Worm (Caenorhabditis elegans): ENCODE measurements around the gene str-176.

str-176 gene

DNA sequence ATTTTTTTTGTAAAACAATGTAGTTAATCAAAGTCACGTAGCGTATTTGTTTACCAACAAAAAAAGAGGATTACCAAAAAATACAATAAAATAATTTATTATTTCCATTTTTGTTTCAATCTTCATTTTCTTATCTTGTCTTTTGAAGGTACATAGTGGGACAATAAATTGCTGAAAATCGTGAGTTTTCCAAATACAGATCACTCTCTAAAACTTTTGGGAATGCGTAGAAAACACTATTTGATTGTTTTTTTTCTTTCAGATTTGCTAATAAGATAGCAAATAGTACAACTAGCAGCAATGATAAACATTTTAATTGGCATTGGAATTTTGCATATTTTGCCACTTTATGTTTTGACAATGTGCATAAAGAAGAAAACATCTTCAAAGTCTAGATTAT, 37.8 kb upstream of the str-176 start, which contains the start of gene C28C12.1:
Gene C28C12.1 (plus strand): TSS at position 301 of the 400 bp plus-strand sequence.
- no peak for TF ChIP-seq T23F11.4 (GFP tag; optimal IDR thresholded peaks at IDR 0.05)
- TF ChIP-seq hlh-13 (GFP tag; optimal IDR thresholded peaks at IDR 0.05), result no peak
- no peak for TF ChIP-seq elt-4 (tag; optimal IDR thresholded peaks at IDR 0.05)
- no peak for TF ChIP-seq nhr-232 (tag; optimal IDR thresholded peaks at IDR 0.05)
- no peak for TF ChIP-seq ceh-30 (tag; optimal IDR thresholded peaks at IDR 0.05)
- no peak for TF ChIP-seq ama-1 (optimal IDR thresholded peaks at IDR 0.05)
- TF ChIP-seq tbx-2 (tag; optimal IDR thresholded peaks at IDR 0.05), result no peak
- no peak for TF ChIP-seq unc-55 (GFP tag; optimal IDR thresholded peaks at IDR 0.05)
- TF ChIP-seq madf-2 (tag; optimal IDR thresholded peaks at IDR 0.05), result no peak
- TF ChIP-seq ceh-14 (tag; optimal IDR thresholded peaks at IDR 0.05), result no peak

DNA sequence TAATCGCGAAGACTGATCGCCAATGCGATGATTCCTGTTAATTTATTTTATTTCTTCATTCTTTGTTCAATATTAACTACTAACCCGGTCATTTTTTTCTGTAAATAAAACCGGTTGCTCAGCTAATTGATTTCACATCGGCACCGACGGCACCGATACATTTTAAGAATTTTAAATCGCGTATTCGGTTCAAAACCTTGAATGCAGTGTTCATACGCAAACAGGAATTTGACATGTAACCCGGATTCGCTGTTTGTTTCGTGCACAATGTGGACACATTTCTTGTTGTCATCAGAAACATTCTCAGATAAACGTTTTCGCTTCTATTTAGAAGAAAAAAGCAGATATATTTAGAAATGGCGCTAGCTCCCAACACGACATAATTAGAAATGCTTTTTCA, 36.3 kb upstream of the str-176 start:
- TF ChIP-seq pag-3 (tag; optimal IDR thresholded peaks at IDR 0.05; ENCODE audit: borderline replicate concordance) (no peak), che-1 (tag; optimal IDR thresholded peaks at IDR 0.05) (no peak), ttx-3 (tag; optimal IDR thresholded peaks at IDR 0.05) (no peak), elt-4 (tag; optimal IDR thresholded peaks at IDR 0.05) (no peak), tbx-7 (tag; optimal IDR thresholded peaks at IDR 0.05) (no peak), ref-2 (tag; optimal IDR thresholded peaks at IDR 0.05) (no peak), ceh-19 (GFP tag; optimal IDR thresholded peaks at IDR 0.05) (no peak), K09A11.1 (tag; optimal IDR thresholded peaks at IDR 0.05; ENCODE audit: insufficient read depth) (no peak), hlh-13 (GFP tag; optimal IDR thresholded peaks at IDR 0.05) (no peak), lim-6 (tag; optimal IDR thresholded peaks at IDR 0.05) (no peak), dmd-4 (tag; optimal IDR thresholded peaks at IDR 0.05; ENCODE audit: borderline replicate concordance) (no peak), sox-2 (GFP tag; IDR thresholded peaks at IDR 0.05) (no peak), odd-2 (tag; optimal IDR thresholded peaks at IDR 0.05) (no peak), lin-11 (tag; optimal IDR thresholded peaks at IDR 0.05) (no peak), nhr-232 (tag; optimal IDR thresholded peaks at IDR 0.05) (no peak)

DNA sequence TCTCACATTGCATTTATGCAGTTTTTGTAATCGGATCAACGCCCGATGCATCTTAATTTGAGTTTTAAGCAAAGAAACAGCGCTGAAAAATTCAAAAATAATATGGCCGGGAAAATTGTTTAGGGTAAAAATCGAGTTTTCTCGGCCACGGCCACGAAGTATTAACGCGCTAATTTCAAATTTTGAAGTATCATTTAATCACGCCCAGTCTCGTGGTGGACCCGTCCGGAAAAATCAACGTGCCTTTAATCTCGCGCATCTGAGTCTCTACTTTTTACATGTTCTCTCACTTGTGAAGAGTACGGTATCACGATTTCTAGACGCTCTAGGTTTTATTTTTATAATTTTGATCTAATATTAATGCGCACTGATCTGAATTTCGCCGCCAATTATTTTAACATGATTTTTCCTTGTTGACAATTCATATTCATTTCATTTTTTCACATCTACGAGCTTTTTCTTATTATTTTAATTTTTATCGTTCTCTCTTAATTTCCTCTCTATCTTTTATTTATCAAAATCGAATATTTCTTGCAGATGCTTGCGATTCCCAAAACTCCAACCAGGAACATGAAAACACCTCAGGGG, 35.3 kb upstream of the str-176 start, which contains the start of the genes acdh-13 and mesp-1:
Gene acdh-13 (minus strand): TSS at position 51 of the 588 bp plus-strand sequence.
Gene mesp-1 (plus strand): TSS at position 538 of the 588 bp plus-strand sequence.
- TF ChIP-seq pqm-1 (tag; optimal IDR thresholded peaks at IDR 0.05) (no peak), ets-4 (tag; optimal IDR thresholded peaks at IDR 0.05) (peak; percentile 37), lim-6 (tag; optimal IDR thresholded peaks at IDR 0.05) (no peak), tbx-7 (tag; optimal IDR thresholded peaks at IDR 0.05) (peak; percentile 19), hlh-6 (tag; optimal IDR thresholded peaks at IDR 0.05) (no peak), ref-2 (tag; optimal IDR thresholded peaks at IDR 0.05) (peak; percentile 46), zip-5 (tag; optimal IDR thresholded peaks at IDR 0.05) (peak; percentile 22), F13H6.1 (tag; optimal IDR thresholded peaks at IDR 0.05) (no peak), C08G9.2 (tag; optimal IDR thresholded peaks at IDR 0.05) (peak; percentile 78), ceh-24 (tag; optimal IDR thresholded peaks at IDR 0.05) (no peak), ceh-22 (tag; optimal IDR thresholded peaks at IDR 0.05) (no peak), nfya-1 (tag; optimal IDR thresholded peaks at IDR 0.05) (peak; percentile 13), pha-4 (tag; optimal IDR thresholded peaks at IDR 0.05) (no peak), ceh-19 (GFP tag; optimal IDR thresholded peaks at IDR 0.05) (no peak), sdc-2 (tag; optimal IDR thresholded peaks at IDR 0.05) (no peak), tbx-2 (tag; optimal IDR thresholded peaks at IDR 0.05) (peak; percentile 38), pha-2 (tag; optimal IDR thresholded peaks at IDR 0.05) (no peak), madf-2 (tag; optimal IDR thresholded peaks at IDR 0.05) (no peak), unc-55 (GFP tag; optimal IDR thresholded peaks at IDR 0.05) (no peak), gmeb-2 (tag; optimal IDR thresholded peaks at IDR 0.05) (no peak), unc-42 (tag; optimal IDR thresholded peaks at IDR 0.05) (no peak), hlh-13 (GFP tag; optimal IDR thresholded peaks at IDR 0.05) (no peak), ceh-31 (tag; optimal IDR thresholded peaks at IDR 0.05) (peak; percentile 69), rnt-1 (tag; optimal IDR thresholded peaks at IDR 0.05) (peak; percentile 29), nhr-232 (tag; optimal IDR thresholded peaks at IDR 0.05) (no peak)

Data from whole organism, late embryonic.